Fruit fly (Drosophila melanogaster) whole organism, embryonic: ENCODE measurements around the gene aph-1.

Source experiments
- Ada2b ChIP-seq: fragments of 200-800 bp; sonication (Bioruptor generic); IDR thresholded peaks from 2 replicates; pipeline ENCODE4 v1.3.6; 2022; ENCODE audit warnings: missing biosample characterization, missing genetic modification characterization
- C15 ChIP-seq: fragments of 200-800 bp; sonication (Bioruptor generic); IDR thresholded peaks from 3 replicates; pipeline ENCODE4 v1.3.6; 2022; ENCODE audit warnings: missing biosample characterization, missing genetic modification characterization
- CG1024 ChIP-seq: fragments of 200-800 bp; sonication (Bioruptor generic); IDR thresholded peaks from 2 replicates; pipeline ENCODE4 v1.3.6; 2022; ENCODE audit warnings: missing biosample characterization, missing genetic modification characterization
- CG11247 ChIP-seq: fragments of 200-800 bp; sonication (Bioruptor generic); IDR thresholded peaks from 2 replicates; pipeline ENCODE4 v1.3.6; 2022; ENCODE audit warnings: missing biosample characterization, missing genetic modification characterization
- CG11504 ChIP-seq: fragments of 200-800 bp; sonication (Bioruptor generic); optimal IDR thresholded peaks from 3 replicates; lab custom pipeline; 2019; ENCODE audit warnings: missing biosample characterization, mild to moderate bottlenecking, missing genetic modification characterization, moderate library complexity
- CG11695 ChIP-seq: fragments of 200-800 bp; sonication (Bioruptor generic); IDR thresholded peaks from 3 replicates; pipeline ENCODE4 v1.3.6; 2022; ENCODE audit warnings: missing biosample characterization, missing genetic modification characterization
- CG12769 ChIP-seq: fragments of 200-800 bp; sonication (Bioruptor generic); optimal IDR thresholded peaks from 2 replicates; lab custom pipeline; 2019; ENCODE audit warnings: missing biosample characterization, mild to moderate bottlenecking, missing genetic modification characterization, moderate library complexity
- CG14014 ChIP-seq: fragments of 200-800 bp; sonication (Bioruptor generic); IDR thresholded peaks from 2 replicates; pipeline ENCODE4 v1.3.6; 2022; ENCODE audit warnings: missing biosample characterization, missing genetic modification characterization
- CG15514 ChIP-seq: fragments of 200-800 bp; sonication (Bioruptor generic); optimal IDR thresholded peaks from 3 replicates; lab custom pipeline; 2017; ENCODE audit warnings: missing biosample characterization, missing genetic modification characterization, mild to moderate bottlenecking, moderate library complexity, missing genetic modification reagents
- CG15601 ChIP-seq: fragments of 200-800 bp; sonication (Bioruptor generic); optimal IDR thresholded peaks from 3 replicates; lab custom pipeline; 2019; ENCODE audit warnings: missing biosample characterization, mild to moderate bottlenecking, missing genetic modification characterization, moderate library complexity
- CG17361 ChIP-seq: fragments of 200-800 bp; sonication (Bioruptor generic); IDR thresholded peaks from 3 replicates; pipeline ENCODE4 v1.3.6; 2022; ENCODE audit warnings: missing biosample characterization, missing genetic modification characterization
- CG18599 ChIP-seq: fragments of 200-800 bp; sonication (Bioruptor generic); optimal IDR thresholded peaks from 3 replicates; lab custom pipeline; 2017; ENCODE audit warnings: missing biosample characterization, missing genetic modification characterization, mild to moderate bottlenecking, moderate library complexity, missing genetic modification reagents
- CG30020 ChIP-seq: fragments of 200-800 bp; optimal IDR thresholded peaks from 2 replicates; lab custom pipeline; 2019; ENCODE audit warnings: missing biosample characterization, mild to moderate bottlenecking, missing genetic modification characterization, moderate library complexity
- CG32532 ChIP-seq: fragments of 200-800 bp; sonication (Bioruptor generic); IDR thresholded peaks from 2 replicates; pipeline ENCODE4 v1.3.6; 2022; ENCODE audit warnings: missing biosample characterization, missing genetic modification characterization
- CG3281 ChIP-seq: fragments of 200-800 bp; sonication (Bioruptor generic); optimal IDR thresholded peaks from 3 replicates; lab custom pipeline; 2017; ENCODE audit warnings: missing biosample characterization, mild to moderate bottlenecking, missing genetic modification characterization
- CG33213 ChIP-seq: fragments of 200-800 bp; sonication (Bioruptor generic); optimal IDR thresholded peaks from 3 replicates; lab custom pipeline; 2016; ENCODE audit warnings: missing biosample characterization, missing genetic modification characterization
- CG6689 ChIP-seq: fragments of 200-800 bp; sonication (Bioruptor generic); IDR thresholded peaks from 2 replicates; pipeline ENCODE4 v1.3.6; 2022; ENCODE audit warnings: missing biosample characterization, missing genetic modification characterization
- CG7839 ChIP-seq: fragments of 200-800 bp; sonication (Bioruptor generic); optimal IDR thresholded peaks from 3 replicates; lab custom pipeline; 2018; ENCODE audit warnings: missing biosample characterization, mild to moderate bottlenecking, missing genetic modification characterization, moderate library complexity
- CG8765 ChIP-seq: fragments of 200-800 bp; sonication (Bioruptor generic); IDR thresholded peaks from 2 replicates; pipeline ENCODE4 v1.3.6; 2022; ENCODE audit warnings: missing biosample characterization, missing genetic modification characterization
- Chrac-16 ChIP-seq: fragments of 200-800 bp; sonication (Bioruptor generic); optimal IDR thresholded peaks from 3 replicates; lab custom pipeline; 2016; ENCODE audit warnings: missing biosample characterization, missing genetic modification characterization
- D19A ChIP-seq: fragments of 200-800 bp; optimal IDR thresholded peaks from 3 replicates; lab custom pipeline; 2019; ENCODE audit warnings: missing biosample characterization, mild to moderate bottlenecking, missing genetic modification characterization, moderate library complexity
- E2f1 ChIP-seq: fragments of 200-800 bp; sonication (Bioruptor generic); IDR thresholded peaks from 2 replicates; pipeline ENCODE4 v1.3.6; 2022; ENCODE audit warnings: missing biosample characterization, missing genetic modification characterization
- HLH3B ChIP-seq: fragments of 200-800 bp; sonication (Bioruptor generic); IDR thresholded peaks from 2 replicates; pipeline ENCODE4 v1.3.6; 2022; ENCODE audit warnings: missing biosample characterization, missing genetic modification characterization
- Hmr ChIP-seq: fragments of 200-800 bp; sonication (Bioruptor generic); optimal IDR thresholded peaks from 3 replicates; lab custom pipeline; 2017; ENCODE audit warnings: mild to moderate bottlenecking, missing biosample characterization, missing genetic modification reagents, missing genetic modification characterization
- Hr51 ChIP-seq, 2 experiments: fragments of 200-800 bp; sonication (Bioruptor generic); optimal IDR thresholded peaks; 2 replicates in 1 of 2; 3 replicates in 1 of 2; lab custom pipeline; 2016 to 2018; ENCODE audit warnings: missing biosample characterization in 2 of 2, missing genetic modification characterization in 2 of 2, mild to moderate bottlenecking in 1 of 2, moderate library complexity in 1 of 2
- Med ChIP-seq: fragments of 200-800 bp; sonication (Bioruptor generic); peaks from one replicate; lab custom pipeline; 2016; ENCODE audit warnings: missing biosample characterization, missing genetic modification characterization, mild to moderate bottlenecking, inconsistent platforms, moderate library complexity
- Rx ChIP-seq: fragments of 200-800 bp; sonication (Bioruptor generic); IDR thresholded peaks from 2 replicates; pipeline ENCODE4 v1.3.6; 2022; ENCODE audit warnings: missing biosample characterization, missing genetic modification characterization
- Sox102F ChIP-seq: fragments of 200-800 bp; sonication (Bioruptor generic); optimal IDR thresholded peaks from 2 replicates; lab custom pipeline; 2018; ENCODE audit warnings: missing biosample characterization, mild to moderate bottlenecking, missing genetic modification characterization, moderate library complexity
- ap ChIP-seq: fragments of 200-800 bp; sonication (Bioruptor generic); IDR thresholded peaks from 2 replicates; pipeline ENCODE4 v1.3.6; 2022; ENCODE audit warnings: missing biosample characterization, missing genetic modification characterization
- bcd ChIP-seq: fragments of 200-800 bp; sonication (Bioruptor generic); optimal IDR thresholded peaks from 2 replicates; lab custom pipeline; 2017; ENCODE audit warnings: missing biosample characterization, mild to moderate bottlenecking, missing genetic modification characterization
- ci ChIP-seq: fragments of 200-800 bp; sonication (Bioruptor generic); IDR thresholded peaks from 3 replicates; pipeline ENCODE4 v1.3.6; 2022; ENCODE audit warnings: missing biosample characterization, missing genetic modification characterization
- dysf ChIP-seq: fragments of 200-800 bp; sonication (Bioruptor generic); IDR thresholded peaks from 3 replicates; pipeline ENCODE4 v1.3.6; 2022; ENCODE audit warnings: missing biosample characterization, missing genetic modification characterization
- fd96Cb ChIP-seq: fragments of 200-800 bp; sonication (Bioruptor generic); optimal IDR thresholded peaks from 2 replicates; lab custom pipeline; 2018; ENCODE audit warnings: missing biosample characterization, mild to moderate bottlenecking, missing genetic modification characterization, moderate library complexity
- gem ChIP-seq: fragments of 200-800 bp; sonication (Bioruptor generic); optimal IDR thresholded peaks from 2 replicates; lab custom pipeline; 2019; ENCODE audit warnings: missing biosample characterization, mild to moderate bottlenecking, missing genetic modification characterization, moderate library complexity
- ken ChIP-seq: fragments of 200-800 bp; sonication (Bioruptor generic); IDR thresholded peaks from 3 replicates; pipeline ENCODE4 v1.3.6; 2022; ENCODE audit warnings: missing biosample characterization, missing genetic modification characterization
- lab ChIP-seq: fragments of 200-800 bp; sonication (Bioruptor generic); optimal IDR thresholded peaks from 3 replicates; lab custom pipeline; 2017; ENCODE audit warnings: missing biosample characterization, missing genetic modification characterization, mild to moderate bottlenecking, moderate library complexity, missing genetic modification reagents
- lmd ChIP-seq: fragments of 200-800 bp; sonication (Bioruptor generic); IDR thresholded peaks from 2 replicates; pipeline ENCODE4 v1.3.6; 2022; ENCODE audit warnings: missing biosample characterization, missing genetic modification characterization
- prd ChIP-seq, 3 experiments: fragments of >200 bp in 2 of 3; fragments of 200-800 bp in 1 of 3; sonication (Bioruptor generic) in 1 of 3; optimal IDR thresholded peaks in 2 of 3; IDR thresholded peaks in 1 of 3; 2 replicates in 2 of 3; 3 replicates in 1 of 3; pipeline versions ENCODE4 v1.3.6 to Lab custom; 2017 to 2022; ENCODE audit warnings: missing biosample characterization in 1 of 3, missing genetic modification characterization in 1 of 3
- ranshi ChIP-seq: fragments of 200-800 bp; sonication (Bioruptor generic); IDR thresholded peaks from 2 replicates; pipeline ENCODE4 v1.3.6; 2022; ENCODE audit warnings: missing biosample characterization, missing genetic modification characterization
- row ChIP-seq: fragments of 200-800 bp; sonication (Bioruptor generic); IDR thresholded peaks from 3 replicates; pipeline ENCODE4 v1.3.6; 2022; ENCODE audit warnings: missing biosample characterization, missing genetic modification characterization
- sisA ChIP-seq: fragments of 200-800 bp; sonication (Bioruptor generic); IDR thresholded peaks from 2 replicates; pipeline ENCODE4 v1.3.6; 2022; ENCODE audit warnings: missing biosample characterization, missing genetic modification characterization
- slbo ChIP-seq: fragments of 200-800 bp; sonication (Bioruptor generic); IDR thresholded peaks from 2 replicates; pipeline ENCODE4 v1.3.6; 2022; ENCODE audit warnings: missing biosample characterization, missing genetic modification characterization
- vvl ChIP-seq: fragments of 200-800 bp; sonication (Bioruptor generic); IDR thresholded peaks from 2 replicates; pipeline ENCODE4 v1.3.6; 2022; ENCODE audit warnings: missing biosample characterization, missing genetic modification characterization
- zen ChIP-seq: fragments of 200-800 bp; sonication (Bioruptor generic); optimal IDR thresholded peaks from 3 replicates; lab custom pipeline; 2018; ENCODE audit warnings: missing biosample characterization, mild to moderate bottlenecking, missing genetic modification characterization, moderate library complexity

Gene aph-1

dm6 chr2L:2721317-2721716, 44.7 kb upstream of the aph-1 start (continued):
- TF ChIP-seq sisA (GFP tag; lab: Robert Waterston, UW) (peak; percentile 51; the same call in 1 of the 2 replicates), slbo (GFP tag; lab: Robert Waterston, UW) (peak; percentile 52; the same call in 1 of the 2 replicates), Ada2b (0 out of 2 replicates have a peak, but pooled peaks have one; percentile 17), ap (GFP tag; lab: Robert Waterston, UW) (0 out of 2 replicates have a peak, but pooled peaks have one; percentile 34), gem (peak; percentile 36), ken (GFP tag; lab: Robert Waterston, UW) (no peak), CG33213 (no peak), CG11504 (tag; lab: Kevin White, UChicago) (peak; percentile 19), CG18599 (GFP tag; lab: Kevin White, UChicago) (peak; percentile 65), Hr51 (GFP tag; optimal IDR thresholded peaks at IDR 0.05; lab: Kevin White, UChicago) (peak in 1 of 2 experiments; percentile 19), lmd (GFP tag; lab: Robert Waterston, UW) (peak; percentile 40), lab (GFP tag; lab: Kevin White, UChicago) (peak; percentile 59), ranshi (GFP tag; lab: Robert Waterston, UW) (0 out of 2 replicates have a peak, but pooled peaks have one; percentile 37), Chrac-16 (GFP tag; lab: Kevin White, UChicago) (peak; percentile 20), CG6689 (0 out of 2 replicates have a peak, but pooled peaks have one; percentile 18), C15 (0 out of 3 replicates have a peak, but pooled peaks have one; percentile 12), E2f1 (0 out of 2 replicates have a peak, but pooled peaks have one; percentile 25), CG14014 (peak; percentile 33; the same call in 1 of the 2 replicates), Med (GFP tag; lab: Kevin White, UChicago) (peak; percentile 82), zen (peak; percentile 35), fd96Cb (tag; lab: Kevin White, UChicago) (peak; percentile 17), CG32532 (peak; percentile 43; the same call in 1 of the 2 replicates), HLH3B (0 out of 2 replicates have a peak, but pooled peaks have one; percentile 17), D19A (tag; lab: Kevin White, UChicago) (no peak), bcd (GFP tag; lab: Kevin White, UChicago) (no peak), CG17361 (GFP tag; lab: Robert Waterston, UW) (no peak), CG11247 (GFP tag; lab: Robert Waterston, UW) (peak; percentile 9; the same call in 1 of the 2 replicates), vvl (GFP tag; lab: Robert Waterston, UW) (no peak; the same call in 1 of the 2 replicates), Rx (GFP tag; lab: Robert Waterston, UW) (0 out of 2 replicates have a peak, but pooled peaks have one; percentile 4), CG15601 (tag; lab: Kevin White, UChicago) (no peak), CG30020 (no peak), CG12769 (tag; lab: Kevin White, UChicago) (peak; percentile 30), CG15514 (GFP tag; lab: Kevin White, UChicago) (peak; percentile 5), Hmr (GFP tag; lab: Kevin White, UChicago) (peak; percentile 24), row (GFP tag; lab: Robert Waterston, UW) (peak; percentile 43; the same call in 2 of the 3 replicates), CG11695 (peak; percentile 26; the same call in 1 of the 3 replicates), CG3281 (peak; percentile 11), ci (0 out of 3 replicates have a peak, but pooled peaks have one; percentile 53), Sox102F (peak; percentile 4), CG7839 (tag; lab: Kevin White, UChicago) (peak; percentile 33), dysf (GFP tag; lab: Robert Waterston, UW) (0 out of 3 replicates have a peak, but pooled peaks have one; percentile 36), prd (optimal IDR thresholded peaks at IDR 0.05; lab: Kevin White, UChicago) (no peak), prd (GFP tag; IDR thresholded peaks at IDR 0.05; lab: Robert Waterston, UW) (peak; percentile 52; the same call in 1 of the 3 replicates), CG1024 (GFP tag; lab: Robert Waterston, UW) (0 out of 2 replicates have a peak, but pooled peaks have one; percentile 19), CG8765 (no peak)
